Fruit fly (Drosophila melanogaster) whole organism, prepupa: Measurements from ENCODE around the gene CG14315.

Source experiments
- CG6808 ChIP-seq: fragments of 200-800 bp; sonication (Bioruptor generic); optimal IDR thresholded peaks from 3 replicates; lab custom pipeline; 2017; ENCODE audit warnings: missing biosample characterization, missing genetic modification characterization, mild to moderate bottlenecking, moderate library complexity, missing genetic modification reagents
- fd85E ChIP-seq: fragments of 200-800 bp; sonication (Bioruptor generic); optimal IDR thresholded peaks from 3 replicates; lab custom pipeline; 2016; ENCODE audit warnings: missing biosample characterization, missing genetic modification characterization

DNA sequence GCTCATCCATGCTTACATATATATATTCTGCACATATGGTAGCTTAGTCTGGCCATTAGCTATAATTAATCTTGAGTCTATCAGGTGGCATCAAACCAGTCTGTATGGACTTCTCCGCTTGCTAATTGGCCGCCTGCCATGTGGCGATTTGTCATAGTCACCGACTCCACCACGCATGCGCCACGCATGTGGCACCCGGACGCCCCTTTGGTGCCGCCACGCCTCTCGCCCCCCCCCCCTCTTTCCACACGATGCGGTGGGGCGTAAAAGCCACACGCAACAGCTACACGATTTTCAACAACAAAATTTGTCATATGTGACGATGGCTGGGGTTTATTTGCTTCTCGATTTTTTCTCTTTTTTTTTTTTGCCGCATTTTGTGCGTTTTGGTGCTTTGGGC is 4.8 kb upstream of the CG14315 start:
- TF ChIP-seq fd85E (GFP tag; lab: Kevin White, UChicago) (no peak), CG6808 (GFP tag; lab: Kevin White, UChicago) (no peak)
